Worm (Caenorhabditis elegans) whole organism, L4 larva: Measurements from ENCODE around the gene Y73C8C.4.

Source experiments
- D1046.2 ChIP-seq: fragments of 200-800 bp; sonication (Bioruptor generic); IDR thresholded peaks from 2 replicates; pipeline ENCODE4 v1.3.6; 2022; ENCODE audit warnings: missing genetic modification characterization, missing compliant biosample characterization
- F44E2.7 ChIP-seq: fragments of 200-800 bp; sonication (Bioruptor generic); IDR thresholded peaks from 2 replicates; pipeline ENCODE4 v2.1.2; 2022; ENCODE audit warnings: missing genetic modification characterization, missing compliant biosample characterization
- T20F7.1 ChIP-seq: fragments of 200-800 bp; sonication (Bioruptor generic); optimal IDR thresholded peaks from 2 replicates; lab custom pipeline; 2018; ENCODE audit warnings: mild to moderate bottlenecking, missing genetic modification characterization, missing compliant biosample characterization
- Y48G9A.11 ChIP-seq: fragments of 200-800 bp; sonication (Bioruptor generic); IDR thresholded peaks from 2 replicates; pipeline ENCODE4 v1.3.6; 2022; ENCODE audit warnings: missing genetic modification reagents, missing genetic modification characterization, missing compliant biosample characterization
- ZK337.2 ChIP-seq: fragments of 200-800 bp; sonication (Bioruptor generic); IDR thresholded peaks from 2 replicates; pipeline ENCODE4 v1.3.6; 2022; ENCODE audit warnings: missing genetic modification reagents, missing genetic modification characterization, missing compliant biosample characterization
- aha-1 ChIP-seq: fragments of 150-350 bp; peaks from one replicate; lab custom pipeline; 2014; ENCODE audit warnings: missing biosample characterization, missing genetic modification characterization
- ceh-20 ChIP-seq: fragments of 200-800 bp; sonication (Bioruptor generic); IDR thresholded peaks from 2 replicates; pipeline ENCODE4 v1.3.6; 2022; ENCODE audit warnings: missing genetic modification reagents, missing genetic modification characterization, missing compliant biosample characterization
- ceh-44 ChIP-seq: fragments of 200-800 bp; sonication (Bioruptor generic); IDR thresholded peaks from 2 replicates; pipeline ENCODE4 v1.3.6; 2022; ENCODE audit warnings: missing genetic modification reagents, missing genetic modification characterization, missing compliant biosample characterization
- cey-2 ChIP-seq: sonication (generic microtip); optimal IDR thresholded peaks from 3 replicates; lab custom pipeline; 2017; ENCODE audit warnings: missing genetic modification characterization, mild to moderate bottlenecking, missing compliant biosample characterization, antibody characterized with exemption, borderline replicate concordance; ENCODE audit not compliant: insufficient read depth
- ctbp-1 ChIP-seq: fragments of 200-800 bp; sonication (Bioruptor generic); IDR thresholded peaks from 2 replicates; pipeline ENCODE4 v1.3.6; 2022; ENCODE audit warnings: missing genetic modification reagents, missing genetic modification characterization, missing compliant biosample characterization
- daf-8 ChIP-seq: fragments of 200-800 bp; sonication (Bioruptor generic); IDR thresholded peaks from 2 replicates; pipeline ENCODE4 v1.3.6; 2022; ENCODE audit warnings: missing genetic modification characterization, missing compliant biosample characterization
- dmd-8 ChIP-seq: fragments of 200-800 bp; sonication (Bioruptor generic); IDR thresholded peaks from 2 replicates; pipeline ENCODE4 v1.3.6; 2022; ENCODE audit warnings: missing genetic modification characterization, missing compliant biosample characterization
- dmd-9 ChIP-seq: fragments of 200-800 bp; sonication (Bioruptor generic); IDR thresholded peaks from 2 replicates; pipeline ENCODE4 v1.3.6; 2022; ENCODE audit warnings: missing genetic modification reagents, missing genetic modification characterization, missing compliant biosample characterization
- egl-27 ChIP-seq: sonication (generic microtip); optimal IDR thresholded peaks from 3 replicates; lab custom pipeline; 2017; ENCODE audit warnings: missing biosample characterization, missing genetic modification reagents, missing genetic modification characterization
- egl-43 ChIP-seq: fragments of 200-800 bp; sonication (Bioruptor generic); IDR thresholded peaks from 2 replicates; pipeline ENCODE4 v1.3.6; 2022; ENCODE audit warnings: missing genetic modification reagents, missing genetic modification characterization, missing compliant biosample characterization
- fkh-10 ChIP-seq: fragments of 150-350 bp; optimal IDR thresholded peaks from 2 replicates; lab custom pipeline; 2014; ENCODE audit warnings: missing biosample characterization, missing genetic modification reagents, missing genetic modification characterization
- jun-1 ChIP-seq: fragments of 150-350 bp; optimal IDR thresholded peaks from 2 replicates; lab custom pipeline; 2014; ENCODE audit warnings: missing biosample characterization, missing genetic modification reagents, missing genetic modification characterization
- lin-1 ChIP-seq: fragments of 200-800 bp; sonication (Bioruptor generic); IDR thresholded peaks from 2 replicates; pipeline ENCODE4 v1.3.6; 2022; ENCODE audit warnings: missing genetic modification reagents, missing genetic modification characterization, missing compliant biosample characterization
- lin-29 ChIP-seq: fragments of 200-800 bp; sonication (Bioruptor generic); IDR thresholded peaks from 2 replicates; pipeline ENCODE4 v1.3.6; 2022; ENCODE audit warnings: missing genetic modification reagents, missing genetic modification characterization, missing compliant biosample characterization
- lin-38 ChIP-seq: fragments of 200-800 bp; sonication (Bioruptor generic); IDR thresholded peaks from 2 replicates; pipeline ENCODE4 v1.3.6; 2022; ENCODE audit warnings: missing genetic modification reagents, missing genetic modification characterization, missing compliant biosample characterization
- mdt-29 ChIP-seq: fragments of 200-800 bp; sonication (Bioruptor generic); IDR thresholded peaks from 2 replicates; pipeline ENCODE4 v1.3.6; 2022; ENCODE audit warnings: missing genetic modification reagents, missing genetic modification characterization, missing compliant biosample characterization
- mes-2 ChIP-seq: sonication (generic microtip); optimal IDR thresholded peaks from 2 replicates; lab custom pipeline; 2016; ENCODE audit warnings: missing genotype, mild to moderate bottlenecking, missing genetic modification characterization, missing compliant biosample characterization; ENCODE audit not compliant: poor library complexity, severe bottlenecking
- nhr-10 ChIP-seq: fragments of 150-350 bp; optimal IDR thresholded peaks from 2 replicates; lab custom pipeline; 2014; ENCODE audit warnings: missing biosample characterization, missing genetic modification characterization
- nhr-28 ChIP-seq: fragments of 150-350 bp; optimal IDR thresholded peaks from 2 replicates; lab custom pipeline; 2014; ENCODE audit warnings: missing biosample characterization, missing genetic modification characterization
- nhr-48 ChIP-seq: sonication (generic microtip); optimal IDR thresholded peaks from 2 replicates; lab custom pipeline; 2016; ENCODE audit warnings: mild to moderate bottlenecking, missing genetic modification characterization, missing compliant biosample characterization
- rbr-2 ChIP-seq: sonication (generic microtip); optimal IDR thresholded peaks from 2 replicates; lab custom pipeline; 2016; ENCODE audit warnings: missing genotype, missing genetic modification characterization, missing compliant biosample characterization
- set-16 ChIP-seq: fragments of 200-800 bp; sonication (Bioruptor generic); IDR thresholded peaks from 2 replicates; pipeline ENCODE4 v1.3.6; 2022; ENCODE audit warnings: missing genetic modification reagents, missing genetic modification characterization, missing compliant biosample characterization
- spr-1 ChIP-seq: sonication (generic microtip); optimal IDR thresholded peaks from 2 replicates; lab custom pipeline; 2016; ENCODE audit warnings: mild to moderate bottlenecking, missing genetic modification characterization, missing compliant biosample characterization
- spr-3 ChIP-seq: fragments of 200-800 bp; sonication (Bioruptor generic); optimal IDR thresholded peaks from 2 replicates; lab custom pipeline; 2018; ENCODE audit warnings: mild to moderate bottlenecking, missing genetic modification characterization, missing compliant biosample characterization
- tag-97 ChIP-seq: fragments of 200-800 bp; sonication (Bioruptor generic); IDR thresholded peaks from 2 replicates; pipeline ENCODE4 v1.3.6; 2022; ENCODE audit warnings: missing genetic modification characterization, missing compliant biosample characterization
- unc-130 ChIP-seq: sonication (generic microtip); optimal IDR thresholded peaks from 2 replicates; lab custom pipeline; 2016; ENCODE audit warnings: missing genetic modification reagents, missing genetic modification characterization, missing compliant biosample characterization
- unc-62 ChIP-seq, 3 experiments: fragments of 150-350 bp in 1 of 3; sonication (generic microtip); optimal IDR thresholded peaks in 2 of 3; peaks in 1 of 3; 1 replicate in 1 of 3; 2 replicates in 2 of 3; lab custom pipeline; 2014 to 2017; ENCODE audit warnings: missing biosample characterization in 3 of 3, missing genetic modification characterization in 3 of 3, missing genetic modification reagents in 3 of 3, missing genotype in 1 of 3
- zag-1 ChIP-seq: fragments of 150-350 bp; optimal IDR thresholded peaks from 2 replicates; lab custom pipeline; 2014; ENCODE audit warnings: missing biosample characterization, missing genetic modification characterization
- zip-11 ChIP-seq: fragments of 200-800 bp; sonication (Bioruptor generic); IDR thresholded peaks from 2 replicates; pipeline ENCODE4 v1.3.6; 2022; ENCODE audit warnings: missing genetic modification characterization, missing compliant biosample characterization
- zip-2 ChIP-seq: fragments of 150-350 bp; optimal IDR thresholded peaks from 2 replicates; lab custom pipeline; 2014; ENCODE audit warnings: missing biosample characterization, missing genetic modification characterization
- ztf-11 ChIP-seq: fragments of 150-350 bp; optimal IDR thresholded peaks from 2 replicates; lab custom pipeline; 2014; ENCODE audit warnings: missing biosample characterization, missing genetic modification characterization

The Y73C8C.4 gene

DNA sequence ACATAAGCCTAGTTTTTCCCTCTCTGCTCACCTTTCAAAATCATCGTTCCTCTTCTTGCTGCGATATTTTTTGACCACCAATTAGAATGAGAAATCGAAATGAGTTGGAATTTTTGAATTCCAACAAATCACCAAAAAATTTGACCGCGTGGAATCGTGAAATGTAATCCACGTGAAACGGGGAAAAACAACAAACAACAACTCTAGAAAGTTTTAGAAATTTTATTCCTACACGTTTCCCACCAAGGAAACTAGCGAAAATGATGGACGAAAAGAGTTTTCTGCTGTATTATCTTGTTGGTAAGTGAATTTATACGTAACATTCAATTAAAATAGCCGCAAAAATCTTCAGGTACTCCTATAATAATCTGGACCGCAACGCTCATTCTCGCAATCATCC lies 36.5 kb upstream of the Y73C8C.4 start, which contains the start of the genes irld-3 and F02C9.1:
Gene irld-3, minus strand, starts transcription at position 101 of the 400 bp plus-strand sequence.
Gene F02C9.1, plus strand, starts transcription at position 216 of the 400 bp plus-strand sequence.
- TF ChIP-seq unc-62 (GFP tag; optimal IDR thresholded peaks at IDR 0.05 in 1 of 2; lab: Kevin White, UChicago) (peak in 1 of 2 experiments; percentile 39), unc-62 (tag; optimal IDR thresholded peaks at IDR 0.05; lab: Kevin White, UChicago) (no peak), ceh-44 (no peak)

ce11 chrV:3133293-3133755 lies 31.4 kb upstream of the Y73C8C.4 start, which contains the start of gene F02C9.2:
Gene F02C9.2 (plus strand): TSS chrV:3133705.
- TF ChIP-seq nhr-48 (tag; lab: Kevin White, UChicago) (no peak), lin-1 (GFP tag; lab: Robert Waterston, UW) (no peak), set-16 (GFP tag; lab: Robert Waterston, UW) (peak; percentile 76)

- no peak for TF ChIP-seq unc-130 (GFP tag; lab: Kevin White, UChicago)
- TF ChIP-seq set-16 (GFP tag; lab: Robert Waterston, UW), result peak; percentile 99
- TF ChIP-seq egl-43 (GFP tag; lab: Robert Waterston, UW), result 0 out of 2 replicates have a peak, but pooled peaks have one; percentile 11
- peak; percentile 62; the same call in 1 of the 2 replicates for TF ChIP-seq F44E2.7 (GFP tag; lab: Robert Waterston, UW)
- TF ChIP-seq Y48G9A.11 (GFP tag; lab: Robert Waterston, UW), result peak; percentile 41; the same call in 1 of the 2 replicates
- TF ChIP-seq dmd-8 (GFP tag; lab: Robert Waterston, UW), result no peak
These were observed 30.2 kb upstream of the Y73C8C.4 start for ce11 chrV:3132116-3132515.

- TF ChIP-seq zag-1 (tag; lab: Kevin White, UChicago) (no peak), lin-29 (GFP tag; lab: Robert Waterston, UW) (no peak), Y48G9A.11 (GFP tag; lab: Robert Waterston, UW) (no peak), lin-38 (GFP tag; lab: Robert Waterston, UW) (no peak), dmd-9 (GFP tag; lab: Robert Waterston, UW) (no peak), ZK337.2 (no peak), unc-130 (GFP tag; lab: Kevin White, UChicago) (no peak), fkh-10 (GFP tag; lab: Kevin White, UChicago) (no peak), nhr-28 (tag; lab: Kevin White, UChicago) (no peak), mes-2 (no peak), rbr-2 (tag; lab: Kevin White, UChicago) (no peak), lin-1 (GFP tag; lab: Robert Waterston, UW) (no peak), spr-1 (no peak), ceh-20 (no peak), jun-1 (tag; lab: Kevin White, UChicago) (no peak), ztf-11 (tag; lab: Kevin White, UChicago) (no peak), daf-8 (GFP tag; lab: Robert Waterston, UW) (no peak), D1046.2 (no peak), tag-97 (GFP tag; lab: Robert Waterston, UW) (no peak), zip-11 (no peak)
These were observed 26.9 kb upstream of the Y73C8C.4 start, which contains the start of gene tat-6 for ce11 chrV:3128803-3129202. Gene tat-6 (plus strand): TSS chrV:3129103.

DNA sequence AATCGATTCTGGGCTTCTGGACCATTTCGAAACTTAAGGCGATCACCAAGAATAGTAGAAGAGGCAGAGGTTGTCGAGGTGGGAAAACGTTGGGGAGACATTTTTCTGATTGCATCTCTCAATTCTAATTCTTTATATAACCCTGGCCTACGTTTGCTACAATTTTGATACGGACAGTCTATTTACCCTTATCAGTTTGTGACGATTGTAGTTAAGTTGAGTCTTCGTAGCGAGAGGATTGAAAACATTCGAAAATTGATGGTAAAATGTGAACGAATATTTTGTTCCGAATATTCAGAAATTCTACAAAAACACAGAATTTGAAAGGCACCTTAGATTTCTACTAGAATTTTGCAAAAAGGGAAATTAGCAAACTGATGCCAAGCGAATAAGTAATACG lies 25.7 kb upstream of the Y73C8C.4 start, which contains the start of gene Y73C8C.10:
Gene Y73C8C.10, minus strand, starts transcription at position 101 of the 400 bp plus-strand sequence.
- no peak for TF ChIP-seq mdt-29
- TF ChIP-seq unc-130 (GFP tag; lab: Kevin White, UChicago), result no peak
- peak; percentile 64 for TF ChIP-seq nhr-28 (tag; lab: Kevin White, UChicago)
- no peak for TF ChIP-seq nhr-10 (tag; lab: Kevin White, UChicago)
- TF ChIP-seq egl-27, result no peak
- no peak for TF ChIP-seq zip-2
- TF ChIP-seq zag-1 (tag; lab: Kevin White, UChicago), result no peak
- TF ChIP-seq spr-3 (GFP tag; lab: Kevin White, UChicago), result no peak
- TF ChIP-seq ctbp-1 (GFP tag; lab: Robert Waterston, UW), result no peak
- peak; percentile 32 for TF ChIP-seq aha-1 (tag; lab: Kevin White, UChicago)
- no peak for TF ChIP-seq T20F7.1 (GFP tag; lab: Kevin White, UChicago)
- no peak for TF ChIP-seq cey-2 (tag; lab: Kevin White, UChicago)
